Worm (Caenorhabditis elegans) whole organism, young adult: ENCODE results near the gene C08F8.3.

ENCODE experiments used
- B0019.2 ChIP-seq: fragments of 200-800 bp; sonication (Bioruptor generic); conservative IDR thresholded peaks from 2 replicates; pipeline ENCODE4 v1.3.6; 2022; ENCODE audit warnings: missing genetic modification reagents, missing genetic modification characterization, missing compliant biosample characterization
- B0035.1 ChIP-seq: sonication (generic microtip); optimal IDR thresholded peaks from 2 replicates; lab custom pipeline; 2016; ENCODE audit warnings: missing genetic modification characterization, mild to moderate bottlenecking, missing compliant biosample characterization, missing genotype, missing genetic modification reagents
- D2030.7 ChIP-seq: fragments of 200-800 bp; sonication (Bioruptor generic); IDR thresholded peaks from 2 replicates; pipeline ENCODE4 v1.3.6; 2022; ENCODE audit warnings: missing genetic modification reagents, missing genetic modification characterization, missing compliant biosample characterization
- F10E7.11 ChIP-seq: sonication (generic microtip); optimal IDR thresholded peaks from 2 replicates; lab custom pipeline; 2017; ENCODE audit warnings: mild to moderate bottlenecking, missing genetic modification characterization, moderate library complexity, missing compliant biosample characterization
- F22D6.2 ChIP-seq: sonication (generic microtip); optimal IDR thresholded peaks from 2 replicates; lab custom pipeline; 2016; ENCODE audit warnings: mild to moderate bottlenecking, missing genetic modification characterization, missing compliant biosample characterization
- F39B2.1 ChIP-seq: fragments of 200-800 bp; sonication (Bioruptor generic); IDR thresholded peaks from 2 replicates; pipeline ENCODE4 v1.3.6; 2022; ENCODE audit warnings: missing genetic modification reagents, missing genetic modification characterization, missing compliant biosample characterization
- F57C9.4 ChIP-seq: sonication (generic microtip); optimal IDR thresholded peaks from 2 replicates; lab custom pipeline; 2017; ENCODE audit warnings: mild to moderate bottlenecking, missing genetic modification characterization, missing compliant biosample characterization
- T26A5.8 ChIP-seq: sonication (generic microtip); optimal IDR thresholded peaks from 2 replicates; lab custom pipeline; 2016; ENCODE audit warnings: missing genetic modification characterization, missing compliant biosample characterization
- Y53G8AR.9 ChIP-seq: fragments of 200-800 bp; sonication (Bioruptor generic); conservative IDR thresholded peaks from 2 replicates; pipeline ENCODE4 v1.3.6; 2022; ENCODE audit warnings: missing genetic modification reagents, missing genetic modification characterization, missing compliant biosample characterization
- Y56A3A.18 ChIP-seq: fragments of 200-800 bp; sonication (Bioruptor generic); IDR thresholded peaks from 2 replicates; pipeline ENCODE4 v1.3.6; 2022; ENCODE audit warnings: missing genetic modification reagents, missing genetic modification characterization, missing compliant biosample characterization
- ZK185.1 ChIP-seq: sonication (generic microtip); optimal IDR thresholded peaks from 2 replicates; lab custom pipeline; 2016; ENCODE audit warnings: mild to moderate bottlenecking, missing genetic modification characterization, missing compliant biosample characterization; ENCODE audit not compliant: poor library complexity, severe bottlenecking
- athp-1 ChIP-seq: sonication (generic microtip); optimal IDR thresholded peaks from 2 replicates; lab custom pipeline; 2017; ENCODE audit warnings: mild to moderate bottlenecking, missing genetic modification characterization, missing compliant biosample characterization
- attf-5 ChIP-seq: fragments of 200-800 bp; sonication (Bioruptor generic); optimal IDR thresholded peaks from 2 replicates; lab custom pipeline; 2018; ENCODE audit warnings: mild to moderate bottlenecking, missing genetic modification characterization, missing compliant biosample characterization
- bed-1 ChIP-seq: fragments of 200-800 bp; sonication (Bioruptor generic); IDR thresholded peaks from 2 replicates; pipeline ENCODE4 v1.3.6; 2022; ENCODE audit warnings: missing genetic modification reagents, missing genetic modification characterization, missing compliant biosample characterization
- ceh-100 ChIP-seq: fragments of 200-800 bp; sonication (Bioruptor generic); IDR thresholded peaks from 2 replicates; pipeline ENCODE4 v1.3.6; 2022; ENCODE audit warnings: missing genetic modification reagents, missing genetic modification characterization, missing compliant biosample characterization
- ceh-58 ChIP-seq: fragments of 200-800 bp; sonication (Bioruptor generic); IDR thresholded peaks from 2 replicates; pipeline ENCODE4 v1.3.6; 2022; ENCODE audit warnings: missing genetic modification characterization, missing compliant biosample characterization
- chd-7 ChIP-seq: sonication (generic microtip); optimal IDR thresholded peaks from 2 replicates; lab custom pipeline; 2016; ENCODE audit warnings: mild to moderate bottlenecking, missing genetic modification characterization, moderate library complexity, missing compliant biosample characterization
- die-1 ChIP-seq: sonication (generic microtip); optimal IDR thresholded peaks from 2 replicates; lab custom pipeline; 2016; ENCODE audit warnings: missing genotype, mild to moderate bottlenecking, missing genetic modification characterization, missing compliant biosample characterization
- dpff-1 ChIP-seq: sonication (generic microtip); optimal IDR thresholded peaks from 2 replicates; lab custom pipeline; 2017; ENCODE audit warnings: mild to moderate bottlenecking, missing genetic modification characterization, missing compliant biosample characterization
- ekl-4 ChIP-seq: fragments of 200-800 bp; sonication (Bioruptor generic); IDR thresholded peaks from 2 replicates; pipeline ENCODE4 v1.3.6; 2022; ENCODE audit warnings: missing genetic modification reagents, missing genetic modification characterization, missing compliant biosample characterization
- hlh-26 ChIP-seq: fragments of 200-800 bp; sonication (Bioruptor generic); conservative IDR thresholded peaks from 2 replicates; pipeline ENCODE4 v1.3.6; 2022; ENCODE audit warnings: missing genetic modification reagents, missing genetic modification characterization, missing compliant biosample characterization
- hsf-1 ChIP-seq: fragments of 200-800 bp; sonication (Bioruptor generic); IDR thresholded peaks from 2 replicates; pipeline ENCODE4 v1.3.6; 2022; ENCODE audit warnings: missing genetic modification reagents, missing genetic modification characterization, missing compliant biosample characterization
- lag-1 ChIP-seq: fragments of 200-800 bp; sonication (Bioruptor generic); IDR thresholded peaks from 2 replicates; pipeline ENCODE4 v1.3.6; 2022; ENCODE audit warnings: missing genetic modification reagents, missing genetic modification characterization, missing compliant biosample characterization
- lin-26 ChIP-seq: fragments of 200-800 bp; sonication (Bioruptor generic); IDR thresholded peaks from 2 replicates; pipeline ENCODE4 v1.3.6; 2022; ENCODE audit warnings: missing genetic modification reagents, missing genetic modification characterization, missing compliant biosample characterization
- lsl-1 ChIP-seq: fragments of 200-800 bp; sonication (Bioruptor generic); optimal IDR thresholded peaks from 2 replicates; lab custom pipeline; 2018; ENCODE audit warnings: mild to moderate bottlenecking, missing genetic modification characterization, moderate library complexity, missing compliant biosample characterization
- madf-10 ChIP-seq: sonication (generic microtip); optimal IDR thresholded peaks from 2 replicates; lab custom pipeline; 2016; ENCODE audit warnings: mild to moderate bottlenecking, missing genetic modification characterization, missing compliant biosample characterization
- madf-3 ChIP-seq: fragments of 200-800 bp; sonication (Bioruptor generic); IDR thresholded peaks from 2 replicates; pipeline ENCODE4 v1.3.6; 2022; ENCODE audit warnings: missing genetic modification reagents, missing genetic modification characterization, missing compliant biosample characterization
- madf-6 ChIP-seq: fragments of 200-800 bp; sonication (Bioruptor generic); IDR thresholded peaks from 2 replicates; pipeline ENCODE4 v1.3.6; 2022; ENCODE audit warnings: missing genetic modification reagents, missing genetic modification characterization, missing compliant biosample characterization
- mcd-1 ChIP-seq: fragments of 200-800 bp; sonication (Bioruptor generic); IDR thresholded peaks from 2 replicates; pipeline ENCODE4 v1.3.6; 2022; ENCODE audit warnings: missing genetic modification reagents, missing genetic modification characterization, missing compliant biosample characterization
- mxl-1 ChIP-seq: sonication (generic microtip); optimal IDR thresholded peaks from 2 replicates; lab custom pipeline; 2016; ENCODE audit warnings: missing genetic modification characterization, missing compliant biosample characterization
- nfya-1 ChIP-seq: sonication (generic microtip); optimal IDR thresholded peaks from 2 replicates; lab custom pipeline; 2017; ENCODE audit warnings: antibody characterized with exemption, missing compliant biosample characterization, missing genetic modification characterization, borderline replicate concordance; ENCODE audit not compliant: insufficient read depth
- nfya-2 ChIP-seq: fragments of 200-800 bp; sonication (Bioruptor generic); IDR thresholded peaks from 2 replicates; pipeline ENCODE4 v1.3.6; 2022; ENCODE audit warnings: missing genetic modification reagents, missing genetic modification characterization, missing compliant biosample characterization
- nfyb-1 ChIP-seq: fragments of 200-800 bp; sonication (Bioruptor generic); IDR thresholded peaks from 2 replicates; pipeline ENCODE4 v1.3.6; 2022; ENCODE audit warnings: missing genetic modification reagents, missing genetic modification characterization, missing compliant biosample characterization
- nhr-80 ChIP-seq: sonication (generic microtip); optimal IDR thresholded peaks from 2 replicates; lab custom pipeline; 2016; ENCODE audit warnings: missing genetic modification characterization, missing compliant biosample characterization
- rec-8 ChIP-seq, 2 experiments: sonication (generic microtip); optimal IDR thresholded peaks; 2 replicates each; lab custom pipeline; 2016; ENCODE audit warnings: mild to moderate bottlenecking in 2 of 2, missing genetic modification characterization in 2 of 2, missing genetic modification reagents in 2 of 2, missing genotype in 2 of 2, missing biosample characterization in 1 of 2, missing compliant biosample characterization in 1 of 2, moderate library complexity in 1 of 2
- snpc-1.1 ChIP-seq: sonication (generic microtip); optimal IDR thresholded peaks from 2 replicates; lab custom pipeline; 2017; ENCODE audit warnings: missing genetic modification characterization, mild to moderate bottlenecking, missing compliant biosample characterization, antibody characterized with exemption, moderate library complexity, missing genotype, missing genetic modification reagents; ENCODE audit not compliant: insufficient read depth
- snpc-1.3 ChIP-seq: sonication (generic microtip); optimal IDR thresholded peaks from 2 replicates; lab custom pipeline; 2017; ENCODE audit warnings: missing genetic modification characterization, mild to moderate bottlenecking, missing compliant biosample characterization, antibody characterized with exemption, moderate library complexity, missing genotype, missing genetic modification reagents; ENCODE audit not compliant: insufficient read depth
- snpc-3.4 ChIP-seq: sonication (generic microtip); optimal IDR thresholded peaks from 2 replicates; lab custom pipeline; 2017; ENCODE audit warnings: missing genetic modification characterization, mild to moderate bottlenecking, missing compliant biosample characterization, antibody characterized with exemption, moderate library complexity, missing genotype, missing genetic modification reagents
- snpc-4 ChIP-seq, 5 experiments: fragments of 150-350 bp in 1 of 5; sonication (generic microtip) in 4 of 5; optimal IDR thresholded peaks; 2 replicates each; lab custom pipeline; 2014 to 2018; ENCODE audit warnings: missing genetic modification characterization in 5 of 5, missing biosample characterization in 3 of 5, antibody characterized with exemption in 2 of 5, mild to moderate bottlenecking in 2 of 5, missing compliant biosample characterization in 2 of 5, missing genotype in 2 of 5, moderate library complexity in 2 of 5, missing genetic modification reagents in 1 of 5
- somi-1 ChIP-seq: fragments of 200-800 bp; sonication (Bioruptor generic); optimal IDR thresholded peaks from 2 replicates; lab custom pipeline; 2018; ENCODE audit warnings: mild to moderate bottlenecking, missing genetic modification characterization, missing compliant biosample characterization
- sptf-2 ChIP-seq: fragments of 200-800 bp; sonication (Bioruptor generic); optimal IDR thresholded peaks from 2 replicates; lab custom pipeline; 2018; ENCODE audit warnings: mild to moderate bottlenecking, missing genetic modification characterization, missing compliant biosample characterization
- tbp1 ChIP-seq: fragments of 200-800 bp; sonication (Bioruptor generic); optimal IDR thresholded peaks from 2 replicates; lab custom pipeline; 2018; ENCODE audit warnings: mild to moderate bottlenecking, missing genetic modification characterization, missing compliant biosample characterization
- tlf-1 ChIP-seq: fragments of 200-800 bp; sonication (Bioruptor generic); optimal IDR thresholded peaks from 2 replicates; lab custom pipeline; 2018; ENCODE audit warnings: mild to moderate bottlenecking, missing genetic modification characterization, missing compliant biosample characterization
- zim-3 ChIP-seq: sonication (generic microtip); optimal IDR thresholded peaks from 2 replicates; lab custom pipeline; 2017; ENCODE audit warnings: mild to moderate bottlenecking, missing genetic modification characterization, moderate library complexity, missing compliant biosample characterization
- ztf-18 ChIP-seq: sonication (generic microtip); optimal IDR thresholded peaks from 2 replicates; lab custom pipeline; 2016; ENCODE audit warnings: missing genotype, mild to moderate bottlenecking, missing genetic modification characterization, missing compliant biosample characterization
- ztf-25 ChIP-seq: fragments of 200-800 bp; sonication (Bioruptor generic); IDR thresholded peaks from 2 replicates; pipeline ENCODE4 v1.3.6; 2022; ENCODE audit warnings: missing genetic modification reagents, missing genetic modification characterization, missing compliant biosample characterization

The C08F8.3 gene

DNA sequence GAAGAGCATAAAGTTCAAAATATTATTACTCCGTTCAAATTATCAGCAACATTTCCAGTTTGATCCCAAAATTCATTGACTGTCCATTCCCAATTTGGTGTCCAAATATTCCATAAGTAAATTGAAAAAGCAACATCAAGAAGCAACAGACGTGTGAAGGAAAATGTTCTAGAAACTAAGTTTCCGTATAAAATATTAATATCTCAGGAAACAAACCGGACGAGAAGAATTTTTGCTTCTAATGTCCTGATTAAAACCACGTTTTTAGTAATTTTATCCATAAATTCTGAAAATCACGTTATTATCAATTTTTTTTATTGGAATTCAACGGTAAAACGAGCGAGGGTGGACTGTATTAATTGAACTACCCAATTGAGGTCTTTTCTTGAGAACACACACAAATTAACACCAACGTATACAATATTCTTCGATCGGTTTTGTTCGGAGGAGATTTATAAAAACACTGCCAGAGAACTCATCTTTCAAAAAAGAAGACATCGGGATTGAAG is 7.8 kb upstream of the C08F8.3 start, which contains the start of gene pigq-1:
Gene pigq-1 (minus strand): TSS at position 286 of the 509 bp plus-strand sequence.
- 0 out of 2 replicates have a peak, but pooled peaks have one; percentile 19 for TF ChIP-seq D2030.7 (GFP tag; lab: Robert Waterston, UW)
- peak; percentile 61 for TF ChIP-seq die-1 (tag; lab: Kevin White, UChicago)
- TF ChIP-seq madf-10 (tag; lab: Kevin White, UChicago) = peak; percentile 33
- peak; percentile 22 for TF ChIP-seq mxl-1
- TF ChIP-seq zim-3 = peak; percentile 38
- TF ChIP-seq nfya-2 (GFP tag; lab: Robert Waterston, UW) = no peak
- no peak for TF ChIP-seq snpc-4 (GFP tag; optimal IDR thresholded peaks at IDR 0.05; lab: Kevin White, UChicago)
- TF ChIP-seq snpc-4 (tag; optimal IDR thresholded peaks at IDR 0.05; lab: Kevin White, UChicago) = peak in 2 of 4 experiments; percentile 47 to 48
- TF ChIP-seq T26A5.8 = peak; percentile 21
- no peak for TF ChIP-seq F22D6.2
- TF ChIP-seq F10E7.11 (tag; lab: Kevin White, UChicago) = peak; percentile 37
- TF ChIP-seq madf-6 (GFP tag; lab: Robert Waterston, UW) = peak; percentile 66
- TF ChIP-seq B0019.2 = no peak
- TF ChIP-seq tlf-1 (GFP tag; lab: Kevin White, UChicago) = peak; percentile 80
- no peak for TF ChIP-seq ztf-18 (tag; lab: Kevin White, UChicago)
- no peak for TF ChIP-seq nhr-80 (tag; lab: Kevin White, UChicago)
- TF ChIP-seq rec-8 (tag; optimal IDR thresholded peaks at IDR 0.05; lab: Kevin White, UChicago) = peak; percentile 19 to 39
- TF ChIP-seq snpc-1.3 = peak; percentile 72
- TF ChIP-seq tbp1 (GFP tag; lab: Kevin White, UChicago) = peak; percentile 34
- TF ChIP-seq sptf-2 (GFP tag; lab: Kevin White, UChicago) = no peak
- TF ChIP-seq hsf-1 (GFP tag; lab: Robert Waterston, UW) = 0 out of 2 replicates have a peak, but pooled peaks have one; percentile 67
- TF ChIP-seq F57C9.4 (tag; lab: Kevin White, UChicago) = peak; percentile 80
- TF ChIP-seq Y56A3A.18 (GFP tag; lab: Robert Waterston, UW) = peak; percentile 71; the same call in 1 of the 2 replicates
- TF ChIP-seq F39B2.1 = peak; percentile 47; the same call in 1 of the 2 replicates
- TF ChIP-seq nfyb-1 = peak; percentile 71; the same call in 1 of the 2 replicates
- TF ChIP-seq B0035.1 (tag; lab: Kevin White, UChicago) = peak; percentile 74
- peak; percentile 51 for TF ChIP-seq snpc-1.1
- peak; percentile 95 for TF ChIP-seq dpff-1 (tag; lab: Kevin White, UChicago)
- no peak for TF ChIP-seq nfya-1 (tag; lab: Kevin White, UChicago)
- no peak for TF ChIP-seq lag-1 (GFP tag; lab: Robert Waterston, UW)
- peak; percentile 83 for TF ChIP-seq ZK185.1 (tag; lab: Kevin White, UChicago)
- peak; percentile 84 for TF ChIP-seq Y53G8AR.9
- TF ChIP-seq madf-3 (GFP tag; lab: Robert Waterston, UW) = no peak
- peak; percentile 47 for TF ChIP-seq attf-5 (GFP tag; lab: Kevin White, UChicago)
- no peak for TF ChIP-seq mcd-1 (GFP tag; lab: Robert Waterston, UW)
- peak; percentile 52 for TF ChIP-seq athp-1
- TF ChIP-seq ceh-100 (GFP tag; lab: Robert Waterston, UW) = 0 out of 2 replicates have a peak, but pooled peaks have one; percentile 25
- no peak for TF ChIP-seq ztf-25 (GFP tag; lab: Robert Waterston, UW)
- TF ChIP-seq hlh-26 (GFP tag; lab: Robert Waterston, UW) = no peak
- no peak for TF ChIP-seq ceh-58 (GFP tag; lab: Robert Waterston, UW)
- peak; percentile 4 for TF ChIP-seq lsl-1 (GFP tag; lab: Kevin White, UChicago)
- peak; percentile 53; the same call in 1 of the 2 replicates for TF ChIP-seq ekl-4 (GFP tag; lab: Robert Waterston, UW)
- peak; percentile 68 for TF ChIP-seq snpc-3.4 (tag; lab: Kevin White, UChicago)
- TF ChIP-seq somi-1 (GFP tag; lab: Kevin White, UChicago) = peak; percentile 14
- peak; percentile 63 for TF ChIP-seq lin-26 (GFP tag; lab: Robert Waterston, UW)
- no peak for TF ChIP-seq bed-1
- peak; percentile 52 for TF ChIP-seq chd-7
